Worm (Caenorhabditis elegans) whole organism, L2 larva: ENCODE data around the gene che-10.

Experiments used
- ama-1 ChIP-seq: fragments of 150-350 bp; optimal IDR thresholded peaks from 2 replicates; lab custom pipeline; 2018; ENCODE audit warnings: inconsistent platforms
- blmp-1 ChIP-seq: sonication (generic microtip); optimal IDR thresholded peaks from 2 replicates; lab custom pipeline; 2017; ENCODE audit warnings: missing genetic modification characterization, mild to moderate bottlenecking, missing compliant biosample characterization, antibody characterized with exemption, moderate library complexity; ENCODE audit not compliant: insufficient read depth
- dmd-4 ChIP-seq: sonication (generic microtip); optimal IDR thresholded peaks from 2 replicates; lab custom pipeline; 2017; ENCODE audit warnings: missing biosample characterization, missing genetic modification characterization
- egl-27 ChIP-seq: sonication (generic microtip); optimal IDR thresholded peaks from 3 replicates; lab custom pipeline; 2017; ENCODE audit warnings: missing biosample characterization, missing genetic modification reagents, missing genetic modification characterization
- nhr-77 ChIP-seq: fragments of 150-350 bp; optimal IDR thresholded peaks from 2 replicates; lab custom pipeline; 2014; ENCODE audit warnings: missing biosample characterization, missing genetic modification characterization
- zag-1 ChIP-seq: fragments of 150-350 bp; optimal IDR thresholded peaks from 2 replicates; lab custom pipeline; 2014; ENCODE audit warnings: missing biosample characterization, missing genetic modification characterization

ce11 chrII:4612694-4613093 is 25.4 kb downstream of the che-10 start, which contains the start of gene pqn-35:
- TF ChIP-seq nhr-77 (no peak), dmd-4 (tag; lab: Kevin White, UChicago) (no peak), ama-1 (no peak), zag-1 (tag; lab: Kevin White, UChicago) (no peak), blmp-1 (tag; lab: Kevin White, UChicago) (no peak), egl-27 (tag; lab: Kevin White, UChicago) (no peak)
